Fruit fly (Drosophila melanogaster): ENCODE measurements around the gene CCT2.

DNA sequence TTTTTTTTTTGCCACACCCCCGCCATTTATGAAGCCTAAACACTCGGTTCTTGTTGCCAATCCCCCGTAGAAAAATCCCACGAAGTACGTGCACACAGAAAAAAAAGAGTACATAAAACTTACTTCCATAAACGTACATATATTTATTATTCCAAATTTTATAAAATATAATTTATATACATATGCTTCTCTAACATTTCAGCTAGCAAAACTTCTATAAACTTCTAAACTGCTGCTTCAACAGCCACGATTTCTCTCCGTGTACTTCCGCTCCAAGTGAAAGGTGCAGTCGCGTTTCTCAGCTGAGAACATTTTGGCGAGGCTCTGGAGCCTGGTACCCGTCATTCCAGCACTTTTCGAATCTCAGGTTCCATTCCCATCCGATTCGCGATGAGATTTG, 26.6 kb upstream of the CCT2 start:
- peak; percentile 26 for TF ChIP-seq Eip75B (GFP tag; optimal IDR thresholded peaks at IDR 0.05)
- TF ChIP-seq salr (GFP tag; optimal IDR thresholded peaks at IDR 0.05): peak in 1 of 2 experiments; percentile 2
- TF ChIP-seq vri (GFP tag; optimal IDR thresholded peaks at IDR 0.05): peak; percentile 43
- TF ChIP-seq CG6792 (GFP tag; optimal IDR thresholded peaks at IDR 0.05): peak; percentile 51
- TF ChIP-seq ss (GFP tag; optimal IDR thresholded peaks at IDR 0.05): peak; percentile 41 to 58
- peak; percentile 63 for TF ChIP-seq dsx (GFP tag; optimal IDR thresholded peaks at IDR 0.05; ENCODE audit: poor library complexity, severe bottlenecking)
- peak; percentile 57 for TF ChIP-seq Smox (GFP tag; optimal IDR thresholded peaks at IDR 0.05)
- peak; percentile 27 for TF ChIP-seq Ets96B (tag; optimal IDR thresholded peaks at IDR 0.05)
- TF ChIP-seq Eip78C (GFP tag): peak; percentile 90
- TF ChIP-seq CG10669 (GFP tag; optimal IDR thresholded peaks at IDR 0.05): peak; percentile 41
- peak; percentile 86 for TF ChIP-seq svp (GFP tag)
- TF ChIP-seq esn (GFP tag; optimal IDR thresholded peaks at IDR 0.05): peak; percentile 54
- peak; percentile 74 for TF ChIP-seq CG15336 (GFP tag; IDR thresholded peaks at IDR 0.05)
